Worm (Caenorhabditis elegans): ENCODE results near the gene nas-39.
A peak's percentile ranks its signal among the peaks of the same experiment; 100 is the strongest.

The nas-39 gene

DNA sequence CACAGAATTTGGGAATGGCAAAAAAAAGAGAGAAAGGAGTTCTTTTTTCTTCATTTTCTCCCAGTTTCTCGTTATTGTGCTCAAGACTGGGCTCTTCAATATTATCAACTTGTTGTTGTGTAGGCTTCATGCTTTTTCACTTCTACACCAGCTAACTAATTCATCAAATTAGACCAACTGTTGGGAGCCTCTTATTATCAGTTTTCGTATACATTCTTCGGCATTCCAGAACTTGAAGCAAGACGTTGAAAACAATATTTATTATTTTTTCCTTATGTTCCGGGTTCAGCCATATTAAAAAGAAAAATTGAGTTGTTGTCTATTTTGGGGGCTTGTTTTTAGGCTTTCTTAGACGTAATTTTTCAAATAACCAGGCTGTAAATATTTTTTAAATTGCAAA, 26.2 kb downstream of the nas-39 start:
- TF ChIP-seq F49E8.2 (tag; optimal IDR thresholded peaks at IDR 0.05; ENCODE audit: insufficient read depth) (no peak), hlh-26 (GFP tag; conservative IDR thresholded peaks at IDR 0.05) (no peak), F39B2.1 (GFP tag; IDR thresholded peaks at IDR 0.05) (no peak), ztf-25 (GFP tag; IDR thresholded peaks at IDR 0.05) (no peak), ekl-4 (GFP tag; IDR thresholded peaks at IDR 0.05) (no peak), lag-1 (GFP tag; IDR thresholded peaks at IDR 0.05) (no peak), madf-6 (GFP tag; IDR thresholded peaks at IDR 0.05) (no peak), ceh-79 (tag; optimal IDR thresholded peaks at IDR 0.05) (no peak), unc-130 (GFP tag; optimal IDR thresholded peaks at IDR 0.05) (no peak)

DNA sequence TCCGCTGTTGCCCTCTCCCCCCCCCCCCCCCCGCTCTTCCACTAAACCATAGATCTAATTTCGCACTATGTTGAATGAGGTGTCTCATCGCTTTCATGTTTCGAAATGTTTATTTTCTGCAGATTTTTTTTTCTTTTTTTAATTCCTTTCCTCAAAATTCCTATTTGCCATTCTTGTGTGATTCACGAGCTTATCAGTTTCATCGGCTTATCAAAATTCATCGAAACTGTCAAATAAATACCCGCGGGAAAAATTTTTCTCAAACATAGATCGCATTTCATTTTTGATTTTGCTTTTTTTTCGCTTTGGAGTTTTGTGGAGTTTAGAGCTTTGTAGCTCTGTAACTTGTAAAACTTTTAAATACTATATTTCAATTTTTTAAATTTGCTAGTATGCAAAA, 27.3 kb downstream of the nas-39 start:
- TF ChIP-seq attf-3 (GFP tag; conservative IDR thresholded peaks at IDR 0.05): no peak
- no peak for TF ChIP-seq cebp-1 (GFP tag; IDR thresholded peaks at IDR 0.05)
- peak; percentile 55 for TF ChIP-seq cebp-1 (tag; optimal IDR thresholded peaks at IDR 0.05)
- peak; percentile 27; the same call in 1 of the 2 replicates for TF ChIP-seq egrh-3 (GFP tag; IDR thresholded peaks at IDR 0.05)

DNA sequence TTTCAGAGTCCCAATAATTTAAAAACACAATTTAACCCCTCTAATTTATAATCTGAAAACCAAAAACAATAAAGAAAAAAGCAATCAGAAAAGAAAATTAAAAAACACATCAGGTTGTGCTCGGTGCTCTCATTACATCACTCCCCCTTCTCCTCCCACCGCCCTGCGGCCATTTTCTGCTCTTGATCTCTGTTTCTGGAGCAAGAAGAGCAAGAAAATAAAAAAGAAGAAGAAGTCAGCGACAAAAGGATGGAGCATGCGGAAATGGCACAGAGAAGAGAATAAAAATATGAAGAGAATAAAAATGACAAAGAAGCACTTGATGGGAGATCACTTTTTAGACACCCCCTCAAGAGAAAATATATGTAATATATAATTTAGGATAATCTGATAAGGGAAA, 28.0 kb downstream of the nas-39 start:
- TF ChIP-seq nhr-27 (tag; optimal IDR thresholded peaks at IDR 0.05) (no peak), K12H6.12 (tag; optimal IDR thresholded peaks at IDR 0.05) (peak; percentile 13), madf-6 (GFP tag; IDR thresholded peaks at IDR 0.05) (no peak), lin-35 (GFP tag; optimal IDR thresholded peaks at IDR 0.05) (peak in 1 of 3 experiments; percentile 4), Y67H2A.10 (GFP tag; conservative IDR thresholded peaks at IDR 0.05) (no peak)

DNA sequence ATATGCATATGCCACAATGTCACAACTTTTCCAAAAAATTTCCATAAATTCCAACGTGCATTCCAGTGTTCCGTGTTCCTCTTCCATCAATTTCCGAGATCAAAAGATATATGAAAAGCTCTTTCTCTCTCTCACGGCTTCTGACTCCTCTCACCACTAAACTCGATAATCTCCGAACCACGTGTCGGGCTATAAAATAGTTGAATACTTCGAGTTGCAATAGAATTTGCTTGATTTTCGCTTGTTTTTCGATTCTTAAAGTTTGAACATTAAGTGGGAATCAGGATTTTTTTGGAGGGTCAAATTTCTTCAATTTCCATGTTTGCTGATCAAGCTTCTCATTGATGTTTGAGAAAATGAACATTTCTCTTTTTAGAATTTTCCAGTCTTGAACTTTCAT, 28.6 kb downstream of the nas-39 start:
- no peak for TF ChIP-seq pha-4 (tag; optimal IDR thresholded peaks at IDR 0.05)
- no peak for TF ChIP-seq F57C9.4 (tag; optimal IDR thresholded peaks at IDR 0.05)
- TF ChIP-seq ceh-27 (GFP tag; optimal IDR thresholded peaks at IDR 0.05): no peak
- TF ChIP-seq athp-1 (tag; optimal IDR thresholded peaks at IDR 0.05): no peak
- TF ChIP-seq madf-8 (GFP tag; conservative IDR thresholded peaks at IDR 0.05): no peak
- no peak for TF ChIP-seq gei-17 (GFP tag; optimal IDR thresholded peaks at IDR 0.05)
- no peak for TF ChIP-seq egl-44 (GFP tag; IDR thresholded peaks at IDR 0.05)
- TF ChIP-seq sptf-2 (GFP tag; optimal IDR thresholded peaks at IDR 0.05): no peak
- no peak for TF ChIP-seq ekl-4 (GFP tag; IDR thresholded peaks at IDR 0.05)

DNA sequence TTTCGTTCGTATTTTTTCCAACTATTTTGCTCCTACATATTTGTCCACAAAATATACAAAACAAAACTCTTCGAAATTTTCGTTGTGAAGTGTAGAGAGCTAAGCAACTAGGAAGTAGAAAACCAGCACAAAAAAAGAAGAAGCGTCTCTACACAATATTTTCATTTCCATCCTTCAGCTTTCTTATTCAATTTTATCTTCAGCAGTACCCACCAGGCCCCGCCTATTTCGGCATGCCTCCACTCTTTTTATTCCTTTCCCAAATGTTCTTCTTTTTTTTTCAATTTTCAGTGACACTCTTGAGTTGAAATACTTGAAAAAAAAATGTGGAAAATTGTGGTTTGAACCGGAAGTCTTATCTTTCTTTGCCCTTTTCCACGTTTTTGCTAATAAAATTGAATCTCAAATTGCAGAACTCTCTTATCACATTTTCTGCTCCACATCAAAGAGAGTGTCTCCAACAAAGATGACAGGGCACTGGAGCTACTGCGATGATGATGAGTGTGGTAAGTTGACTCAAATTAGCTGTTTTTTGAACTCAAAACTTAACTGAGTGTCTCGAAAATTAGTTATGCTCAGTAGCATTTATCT, 30.4 kb downstream of the nas-39 start, which contains the start of gene cah-3:
TSS of gene cah-3 (plus strand) at position 414 of the 591 bp plus-strand sequence.
- TF ChIP-seq ztf-28 (GFP tag; IDR thresholded peaks at IDR 0.05) (no peak), attf-5 (GFP tag; optimal IDR thresholded peaks at IDR 0.05) (no peak), ztf-18 (tag; optimal IDR thresholded peaks at IDR 0.05) (no peak), nhr-80 (tag; optimal IDR thresholded peaks at IDR 0.05) (peak; percentile 88), zim-3 (tag; optimal IDR thresholded peaks at IDR 0.05) (no peak)

DNA sequence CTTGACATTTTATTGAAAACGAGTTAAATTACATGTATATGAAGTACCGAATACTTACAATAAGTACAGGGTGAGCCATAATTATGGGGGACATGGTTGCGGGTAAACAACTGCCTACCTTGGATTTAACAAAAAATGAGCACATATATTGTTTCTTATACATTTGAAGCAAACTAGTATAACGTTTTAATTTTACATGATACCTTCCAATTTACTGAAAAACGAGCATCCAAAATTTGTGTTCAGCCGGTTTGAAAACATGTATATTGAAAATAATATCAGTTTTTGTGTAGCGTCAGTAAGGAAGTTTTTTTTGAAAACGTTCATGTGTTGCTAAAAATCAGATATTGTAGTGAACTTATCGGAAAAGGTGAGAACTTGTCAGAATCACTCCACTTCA, 34.0 kb downstream of the nas-39 start:
- no peak for TF ChIP-seq bed-2 (GFP tag; IDR thresholded peaks at IDR 0.05)
- TF ChIP-seq B0035.1 (tag; optimal IDR thresholded peaks at IDR 0.05): no peak
- no peak for TF ChIP-seq pha-4 (tag; optimal IDR thresholded peaks at IDR 0.05)
- no peak for TF ChIP-seq mcd-1 (GFP tag; IDR thresholded peaks at IDR 0.05)
- TF ChIP-seq nhr-90 (tag; optimal IDR thresholded peaks at IDR 0.05): no peak
- TF ChIP-seq mxl-1 (tag; optimal IDR thresholded peaks at IDR 0.05): no peak

Measured in whole organism, young adult.